Worm (Caenorhabditis elegans) whole organism, L4 larva: ENCODE results near the gene skat-1.
"Not testable (repeated sequence)": the region's sequence is repeated elsewhere in the genome, so short reads cannot be mapped to it uniquely, and the experiment has no call there.

Experiments
- F44E2.7 ChIP-seq: fragments of 200-800 bp; sonication (Bioruptor generic); IDR thresholded peaks from 2 replicates; pipeline ENCODE4 v2.1.2; 2022; ENCODE audit warnings: missing genetic modification characterization, missing compliant biosample characterization
- T26A8.4 ChIP-seq: fragments of 200-800 bp; sonication (Bioruptor generic); IDR thresholded peaks from 2 replicates; pipeline ENCODE4 v1.3.6; 2022; ENCODE audit warnings: missing genetic modification characterization, missing compliant biosample characterization
- Y5F2A.4 ChIP-seq: fragments of 200-800 bp; sonication (Bioruptor generic); optimal IDR thresholded peaks from 2 replicates; lab custom pipeline; 2018; ENCODE audit warnings: mild to moderate bottlenecking, missing genetic modification characterization, missing compliant biosample characterization
- ZK546.5 ChIP-seq, 2 experiments: sonication (generic microtip); optimal IDR thresholded peaks; 2 replicates each; lab custom pipeline; 2017; ENCODE audit warnings: missing biosample characterization in 2 of 2, missing genetic modification characterization in 2 of 2
- aha-1 ChIP-seq: fragments of 150-350 bp; peaks from one replicate; lab custom pipeline; 2014; ENCODE audit warnings: missing biosample characterization, missing genetic modification characterization
- ama-1 ChIP-seq: fragments of 150-350 bp; optimal IDR thresholded peaks from 2 replicates; lab custom pipeline; 2014; ENCODE audit warnings: inconsistent platforms, mixed read lengths
- attf-4 ChIP-seq: sonication (generic microtip); optimal IDR thresholded peaks from 3 replicates; lab custom pipeline; 2017; ENCODE audit warnings: missing biosample characterization, missing genetic modification characterization
- ceh-28 ChIP-seq: fragments of 150-350 bp; optimal IDR thresholded peaks from 2 replicates; lab custom pipeline; 2014; ENCODE audit warnings: missing biosample characterization, missing genetic modification reagents, missing genetic modification characterization
- ceh-82 ChIP-seq: sonication (generic microtip); optimal IDR thresholded peaks from 2 replicates; lab custom pipeline; 2017; ENCODE audit warnings: missing biosample characterization, missing genetic modification characterization
- ctbp-1 ChIP-seq: fragments of 200-800 bp; sonication (Bioruptor generic); IDR thresholded peaks from 2 replicates; pipeline ENCODE4 v1.3.6; 2022; ENCODE audit warnings: missing genetic modification reagents, missing genetic modification characterization, missing compliant biosample characterization
- dmd-6 ChIP-seq: fragments of 200-800 bp; sonication (Bioruptor generic); IDR thresholded peaks from 2 replicates; pipeline ENCODE4 v1.3.6; 2022; ENCODE audit warnings: missing genetic modification reagents, missing genetic modification characterization, missing compliant biosample characterization
- dmd-8 ChIP-seq: fragments of 200-800 bp; sonication (Bioruptor generic); IDR thresholded peaks from 2 replicates; pipeline ENCODE4 v1.3.6; 2022; ENCODE audit warnings: missing genetic modification characterization, missing compliant biosample characterization
- dmd-9 ChIP-seq: fragments of 200-800 bp; sonication (Bioruptor generic); IDR thresholded peaks from 2 replicates; pipeline ENCODE4 v1.3.6; 2022; ENCODE audit warnings: missing genetic modification reagents, missing genetic modification characterization, missing compliant biosample characterization
- egl-43 ChIP-seq: fragments of 200-800 bp; sonication (Bioruptor generic); IDR thresholded peaks from 2 replicates; pipeline ENCODE4 v1.3.6; 2022; ENCODE audit warnings: missing genetic modification reagents, missing genetic modification characterization, missing compliant biosample characterization
- fkh-10 ChIP-seq: fragments of 150-350 bp; optimal IDR thresholded peaks from 2 replicates; lab custom pipeline; 2014; ENCODE audit warnings: missing biosample characterization, missing genetic modification reagents, missing genetic modification characterization
- hlh-11 ChIP-seq: fragments of 200-800 bp; sonication (Bioruptor generic); optimal IDR thresholded peaks from 2 replicates; lab custom pipeline; 2018; ENCODE audit warnings: mild to moderate bottlenecking, missing genetic modification characterization, missing compliant biosample characterization
- hlh-30 ChIP-seq: sonication (generic microtip); optimal IDR thresholded peaks from 2 replicates; lab custom pipeline; 2017; ENCODE audit warnings: antibody characterized with exemption, mild to moderate bottlenecking, missing genetic modification characterization, missing compliant biosample characterization; ENCODE audit not compliant: insufficient read depth
- lin-13 ChIP-seq: fragments of 150-350 bp; optimal IDR thresholded peaks from 2 replicates; lab custom pipeline; 2014; ENCODE audit warnings: missing biosample characterization, missing genetic modification reagents, missing genetic modification characterization
- lin-15B ChIP-seq: fragments of 150-350 bp; sonication (generic microtip); optimal IDR thresholded peaks from 3 replicates; lab custom pipeline; 2014; ENCODE audit warnings: missing biosample characterization, missing genetic modification characterization
- lin-38 ChIP-seq: fragments of 200-800 bp; sonication (Bioruptor generic); IDR thresholded peaks from 2 replicates; pipeline ENCODE4 v1.3.6; 2022; ENCODE audit warnings: missing genetic modification reagents, missing genetic modification characterization, missing compliant biosample characterization
- lir-3 ChIP-seq: sonication (generic microtip); optimal IDR thresholded peaks from 2 replicates; lab custom pipeline; 2016; ENCODE audit warnings: mild to moderate bottlenecking, missing genetic modification characterization, missing compliant biosample characterization
- lsy-2 ChIP-seq, 2 experiments: fragments of 150-350 bp in 1 of 2; sonication (generic microtip) in 1 of 2; optimal IDR thresholded peaks; 2 replicates each; lab custom pipeline; 2014 to 2017; ENCODE audit warnings: missing biosample characterization in 2 of 2, missing genetic modification characterization in 2 of 2
- mdl-1 ChIP-seq, 2 experiments: fragments of 150-350 bp in 1 of 2; sonication (generic microtip) in 1 of 2; optimal IDR thresholded peaks; 2 replicates each; lab custom pipeline; 2014 to 2017; ENCODE audit warnings: missing biosample characterization in 2 of 2, missing genetic modification characterization in 2 of 2
- mep-1 ChIP-seq: fragments of 150-350 bp; sonication (generic microtip); optimal IDR thresholded peaks from 3 replicates; lab custom pipeline; 2014; ENCODE audit warnings: missing biosample characterization, missing genetic modification characterization
- nhr-28 ChIP-seq: fragments of 150-350 bp; optimal IDR thresholded peaks from 2 replicates; lab custom pipeline; 2014; ENCODE audit warnings: missing biosample characterization, missing genetic modification characterization
- nhr-42 ChIP-seq: fragments of 200-800 bp; sonication (Bioruptor generic); IDR thresholded peaks from 2 replicates; pipeline ENCODE4 v1.3.6; 2022; ENCODE audit warnings: missing genetic modification characterization, missing compliant biosample characterization
- pha-4 ChIP-seq, 2 experiments: fragments of 150-350 bp in 1 of 2; fragments of 200-800 bp in 1 of 2; sonication (Bioruptor generic) in 1 of 2; IDR thresholded peaks in 1 of 2; optimal IDR thresholded peaks in 1 of 2; 2 replicates each; pipeline versions ENCODE4 v1.3.6 to Lab custom; 2014 to 2022; ENCODE audit warnings: missing genetic modification characterization in 2 of 2, missing genetic modification reagents in 2 of 2, missing biosample characterization in 1 of 2, missing compliant biosample characterization in 1 of 2
- skn-1 ChIP-seq: fragments of 150-350 bp; optimal IDR thresholded peaks from 2 replicates; lab custom pipeline; 2014; ENCODE audit warnings: missing biosample characterization, missing genetic modification characterization
- snpc-1.2 ChIP-seq: fragments of 200-800 bp; sonication (Bioruptor generic); IDR thresholded peaks from 2 replicates; pipeline ENCODE4 v1.3.6; 2022; ENCODE audit warnings: missing genetic modification reagents, missing genetic modification characterization, missing compliant biosample characterization
- snpc-4 ChIP-seq: fragments of 150-350 bp; optimal IDR thresholded peaks from 2 replicates; lab custom pipeline; 2014; ENCODE audit warnings: missing biosample characterization, missing genetic modification characterization
- spr-1 ChIP-seq: sonication (generic microtip); optimal IDR thresholded peaks from 2 replicates; lab custom pipeline; 2016; ENCODE audit warnings: mild to moderate bottlenecking, missing genetic modification characterization, missing compliant biosample characterization
- unc-39 ChIP-seq: sonication (generic microtip); optimal IDR thresholded peaks from 2 replicates; lab custom pipeline; 2017; ENCODE audit warnings: missing biosample characterization, missing genetic modification characterization
- vab-7 ChIP-seq: fragments of 200-800 bp; sonication (Bioruptor generic); IDR thresholded peaks from 2 replicates; pipeline ENCODE4 v1.3.6; 2022; ENCODE audit warnings: missing genetic modification reagents, missing genetic modification characterization, missing compliant biosample characterization
- ztf-7 ChIP-seq: fragments of 150-350 bp; optimal IDR thresholded peaks from 2 replicates; lab custom pipeline; 2014; ENCODE audit warnings: missing biosample characterization, missing genetic modification characterization

The skat-1 gene

ce11 chrIII:9007183-9007582 is 10.6 kb upstream of the skat-1 start (continued):
- TF ChIP-seq dmd-6 (no peak), pha-4 (GFP tag; IDR thresholded peaks at IDR 0.05; lab: Robert Waterston, UW) (no peak), pha-4 (tag; optimal IDR thresholded peaks at IDR 0.05; lab: Kevin White, UChicago) (peak; percentile 6), ZK546.5 (tag; optimal IDR thresholded peaks at IDR 0.05; lab: Kevin White, UChicago) (no peak)
- TF ChIP-seq, all 104 proteins: peak for 14

ce11 chrIII:9005905-9006372 is 9.4 kb upstream of the skat-1 start, which contains the start of gene rab-6.1:
Gene rab-6.1, minus strand, starts transcription at chrIII:9005955.
- not testable (repeated sequence) for TF ChIP-seq nhr-28 (tag; lab: Kevin White, UChicago); egl-43 (GFP tag; lab: Robert Waterston, UW); snpc-1.2 (GFP tag; lab: Robert Waterston, UW)

ce11 chrIII:9004658-9005057 is 8.1 kb upstream of the skat-1 start:
- TF ChIP-seq spr-1 (tag; lab: Kevin White, UChicago): no peak
- TF ChIP-seq aha-1 (tag; lab: Kevin White, UChicago): peak; percentile 1

- TF ChIP-seq snpc-4 (tag; lab: Kevin White, UChicago) (no peak), hlh-30 (tag; lab: Kevin White, UChicago) (no peak), mep-1 (no peak), F44E2.7 (GFP tag; lab: Robert Waterston, UW) (no peak), lin-15B (tag; lab: Kevin White, UChicago) (no peak), T26A8.4 (no peak), ceh-28 (tag; lab: Kevin White, UChicago) (no peak), ztf-7 (tag; lab: Kevin White, UChicago) (no peak), egl-43 (GFP tag; lab: Robert Waterston, UW) (no peak), vab-7 (GFP tag; lab: Robert Waterston, UW) (no peak), fkh-10 (GFP tag; lab: Kevin White, UChicago) (no peak), dmd-8 (GFP tag; lab: Robert Waterston, UW) (no peak), skn-1 (no peak), ctbp-1 (GFP tag; lab: Robert Waterston, UW) (no peak), lir-3 (tag; lab: Kevin White, UChicago) (no peak), nhr-42 (GFP tag; lab: Robert Waterston, UW) (no peak), lin-13 (GFP tag; lab: Kevin White, UChicago) (no peak)
These were observed 6.0 kb upstream of the skat-1 start, which contains the start of the genes F59B2.15 and zif-1 for ce11 chrIII:9002545-9002944. Gene F59B2.15, minus strand, starts transcription at chrIII:9002645. Gene zif-1, plus strand, starts transcription at chrIII:9002779.

- no peak for TF ChIP-seq dmd-9 (GFP tag; lab: Robert Waterston, UW)
- no peak for TF ChIP-seq ama-1 (lab: Kevin White, UChicago)
- no peak for TF ChIP-seq mdl-1 (tag; optimal IDR thresholded peaks at IDR 0.05; lab: Kevin White, UChicago)
- TF ChIP-seq attf-4 (tag; lab: Kevin White, UChicago): no peak
- TF ChIP-seq Y5F2A.4: no peak
- no peak for TF ChIP-seq hlh-11 (tag; lab: Kevin White, UChicago)
- no peak for TF ChIP-seq lsy-2 (tag; optimal IDR thresholded peaks at IDR 0.05; lab: Kevin White, UChicago)
- TF ChIP-seq unc-39: no peak
These were observed 5.3 kb upstream of the skat-1 start, which contains the start of gene rpn-6.2 for ce11 chrIII:9001899-9002298. Gene rpn-6.2, minus strand, starts transcription at chrIII:9001999.

ce11 chrIII:9001491-9001890 is 4.9 kb upstream of the skat-1 start:
- TF ChIP-seq ceh-82 (tag; lab: Kevin White, UChicago) (no peak), lin-38 (GFP tag; lab: Robert Waterston, UW) (0 out of 2 replicates have a peak, but pooled peaks have one; percentile 13), aha-1 (tag; lab: Kevin White, UChicago) (peak; percentile 51)
